Worm (Caenorhabditis elegans): ENCODE data around the gene zhp-4.

zhp-4 gene

ce11 chrV:19119260-19119659, 17.7 kb upstream of the zhp-4 start, which contains the start of gene Y39B6A.13 (continued):
- TF ChIP-seq lsy-2 (tag; optimal IDR thresholded peaks at IDR 0.05): peak in 1 of 2 experiments; percentile 52
- TF ChIP-seq F49E8.2 (tag; optimal IDR thresholded peaks at IDR 0.05; ENCODE audit: borderline replicate concordance): no peak
- TF ChIP-seq mdt-29 (GFP tag; IDR thresholded peaks at IDR 0.05): no peak
- TF ChIP-seq ZK337.2 (GFP tag; IDR thresholded peaks at IDR 0.05): no peak
- no peak for TF ChIP-seq dmd-6 (GFP tag; IDR thresholded peaks at IDR 0.05)
- TF ChIP-seq lim-7 (GFP tag; IDR thresholded peaks at IDR 0.05): no peak
- peak; percentile 82 for TF ChIP-seq dpl-1 (GFP tag; optimal IDR thresholded peaks at IDR 0.05)
- no peak for TF ChIP-seq ceh-28 (tag; optimal IDR thresholded peaks at IDR 0.05)
- no peak for TF ChIP-seq skn-1 (tag; optimal IDR thresholded peaks at IDR 0.05)
- no peak for TF ChIP-seq unc-39 (tag; optimal IDR thresholded peaks at IDR 0.05)
- TF ChIP-seq nhr-102 (tag; optimal IDR thresholded peaks at IDR 0.05): no peak
- TF ChIP-seq tra-1 (GFP tag; IDR thresholded peaks at IDR 0.05): no peak
- peak; percentile 62 for TF ChIP-seq mes-2 (tag; optimal IDR thresholded peaks at IDR 0.05; ENCODE audit: poor library complexity, severe bottlenecking)
- no peak for TF ChIP-seq lin-39 (tag; optimal IDR thresholded peaks at IDR 0.05)
- TF ChIP-seq jun-1 (tag; optimal IDR thresholded peaks at IDR 0.05): no peak
- no peak for TF ChIP-seq fos-1 (tag; optimal IDR thresholded peaks at IDR 0.05)
- no peak for TF ChIP-seq zip-11 (GFP tag; IDR thresholded peaks at IDR 0.05)
- no peak for TF ChIP-seq hlh-11 (tag; optimal IDR thresholded peaks at IDR 0.05)
- TF ChIP-seq F10B5.3 (tag; optimal IDR thresholded peaks at IDR 0.05): no peak
- TF ChIP-seq ceh-62 (tag; optimal IDR thresholded peaks at IDR 0.05): no peak
- peak; percentile 12 for TF ChIP-seq aha-1 (tag)
- TF ChIP-seq madf-5 (GFP tag; IDR thresholded peaks at IDR 0.05): no peak
- TF ChIP-seq F44E2.7 (GFP tag; IDR thresholded peaks at IDR 0.05): no peak
- no peak for TF ChIP-seq zfp-3 (GFP tag; conservative IDR thresholded peaks at IDR 0.05)
- TF ChIP-seq nhr-41 (GFP tag; IDR thresholded peaks at IDR 0.05): no peak
- TF ChIP-seq sdz-12 (GFP tag; optimal IDR thresholded peaks at IDR 0.05): no peak
- TF ChIP-seq daf-8 (GFP tag; IDR thresholded peaks at IDR 0.05): no peak
- no peak for TF ChIP-seq nhr-6 (tag; optimal IDR thresholded peaks at IDR 0.05)
- TF ChIP-seq hmg-1.1 (GFP tag; IDR thresholded peaks at IDR 0.05): no peak
- no peak for TF ChIP-seq nhr-10 (tag; optimal IDR thresholded peaks at IDR 0.05)
- TF ChIP-seq mxl-3 (GFP tag; optimal IDR thresholded peaks at IDR 0.05): no peak
- peak; percentile 23; the same call in 1 of the 2 replicates for TF ChIP-seq lin-38 (GFP tag; IDR thresholded peaks at IDR 0.05)
- TF ChIP-seq lir-3 (tag; optimal IDR thresholded peaks at IDR 0.05): no peak
- TF ChIP-seq nhr-237 (tag; optimal IDR thresholded peaks at IDR 0.05): no peak

ce11 chrV:19118312-19118711, 16.7 kb upstream of the zhp-4 start, which contains the start of gene pro-3:
TSS of gene pro-3 (minus strand) at chrV:19118412.
- TF ChIP-seq arid-1 (GFP tag; conservative IDR thresholded peaks at IDR 0.05): no peak
- TF ChIP-seq nhr-237 (tag; optimal IDR thresholded peaks at IDR 0.05): no peak
- no peak for TF ChIP-seq ztf-7 (tag; optimal IDR thresholded peaks at IDR 0.05)
- TF ChIP-seq unc-39 (tag; optimal IDR thresholded peaks at IDR 0.05): no peak
- TF ChIP-seq Y5F2A.4 (GFP tag; optimal IDR thresholded peaks at IDR 0.05): no peak
- no peak for TF ChIP-seq dmd-6 (GFP tag; IDR thresholded peaks at IDR 0.05)
- no peak for TF ChIP-seq aha-1 (tag)
- no peak for TF ChIP-seq madf-9 (GFP tag; conservative IDR thresholded peaks at IDR 0.05)
- TF ChIP-seq ceh-28 (tag; optimal IDR thresholded peaks at IDR 0.05): no peak
- no peak for TF ChIP-seq rbr-2 (tag; optimal IDR thresholded peaks at IDR 0.05)
- TF ChIP-seq hlh-11 (tag; optimal IDR thresholded peaks at IDR 0.05): no peak
- no peak for TF ChIP-seq snpc-1.2 (GFP tag; IDR thresholded peaks at IDR 0.05)
- no peak for TF ChIP-seq nhr-42 (GFP tag; IDR thresholded peaks at IDR 0.05)
- TF ChIP-seq daf-19 (GFP tag; conservative IDR thresholded peaks at IDR 0.05): no peak
- no peak for TF ChIP-seq ZK337.2 (GFP tag; IDR thresholded peaks at IDR 0.05)
- no peak for TF ChIP-seq zip-11 (GFP tag; IDR thresholded peaks at IDR 0.05)
- no peak for TF ChIP-seq set-16 (GFP tag; IDR thresholded peaks at IDR 0.05)

Measured in whole organism, L4 larva.